Worm (Caenorhabditis elegans): ENCODE results near the gene cul-4.

cul-4 gene

DNA sequence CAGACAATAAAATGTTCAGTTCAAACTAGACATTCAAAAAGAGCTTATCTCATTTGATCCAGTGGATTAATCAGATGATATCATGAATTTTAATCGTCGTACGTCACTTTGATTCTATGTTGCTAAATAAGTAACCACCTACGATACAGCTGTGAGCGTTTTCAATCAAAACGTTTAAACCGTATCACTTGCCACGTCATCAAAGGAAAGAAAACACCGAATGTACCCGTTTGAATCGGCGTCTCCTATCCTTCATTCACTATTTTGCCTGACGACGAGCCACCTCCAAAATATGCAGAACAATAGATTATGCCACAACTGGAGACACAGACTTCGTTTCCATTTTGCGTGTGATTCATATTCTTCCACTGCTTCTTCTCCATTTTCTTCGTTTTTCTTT lies 44.0 kb downstream of the cul-4 start:
- TF ChIP-seq sox-4 (tag; optimal IDR thresholded peaks at IDR 0.05) (no peak), ama-1 (optimal IDR thresholded peaks at IDR 0.05) (no peak), ceh-22 (tag; optimal IDR thresholded peaks at IDR 0.05) (no peak), unc-86 (tag; optimal IDR thresholded peaks at IDR 0.05) (no peak), unc-55 (GFP tag; optimal IDR thresholded peaks at IDR 0.05) (no peak), lin-11 (tag; optimal IDR thresholded peaks at IDR 0.05) (no peak), ceh-24 (tag; optimal IDR thresholded peaks at IDR 0.05) (no peak), ceh-2 (tag; optimal IDR thresholded peaks at IDR 0.05) (no peak), hlh-6 (tag; optimal IDR thresholded peaks at IDR 0.05) (no peak), ceh-18 (tag; optimal IDR thresholded peaks at IDR 0.05) (no peak), tbx-7 (tag; optimal IDR thresholded peaks at IDR 0.05) (no peak), tbx-2 (tag; optimal IDR thresholded peaks at IDR 0.05) (no peak)

DNA sequence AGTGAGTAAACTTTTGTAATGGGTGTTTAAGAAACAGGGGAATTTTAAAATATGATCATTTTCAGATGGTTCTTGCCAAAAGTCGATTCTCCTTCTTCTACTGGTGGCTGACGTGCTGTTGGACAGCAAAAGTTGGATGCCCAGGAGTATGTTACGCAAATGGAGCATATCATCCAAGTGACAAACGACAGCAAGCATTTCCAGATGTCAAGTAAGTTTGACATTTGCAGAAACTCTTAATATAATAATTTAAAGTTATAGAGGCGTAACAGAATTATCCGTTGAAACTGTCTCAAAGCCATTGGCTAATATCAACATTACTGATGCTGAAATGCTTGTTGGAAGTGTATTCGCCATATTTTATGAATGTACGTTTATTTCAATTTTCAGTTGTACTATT lies 46.2 kb downstream of the cul-4 start:
- TF ChIP-seq unc-55 (GFP tag; optimal IDR thresholded peaks at IDR 0.05) = no peak
- no peak for TF ChIP-seq ceh-30 (tag; optimal IDR thresholded peaks at IDR 0.05)
- no peak for TF ChIP-seq fkh-10 (GFP tag; optimal IDR thresholded peaks at IDR 0.05)
- no peak for TF ChIP-seq tbx-7 (tag; optimal IDR thresholded peaks at IDR 0.05)
- TF ChIP-seq elt-2 (tag; optimal IDR thresholded peaks at IDR 0.05) = no peak
- no peak for TF ChIP-seq ceh-22 (tag; optimal IDR thresholded peaks at IDR 0.05)
- TF ChIP-seq F13H6.1 (tag; optimal IDR thresholded peaks at IDR 0.05) = no peak
- TF ChIP-seq sox-4 (tag; optimal IDR thresholded peaks at IDR 0.05) = no peak

- TF ChIP-seq elt-2 (tag; optimal IDR thresholded peaks at IDR 0.05) (peak; percentile 1), ceh-22 (tag; optimal IDR thresholded peaks at IDR 0.05) (no peak)
These were observed 50.6 kb downstream of the cul-4 start, which contains the start of gene hsp-4 for ce11 chrII:7352507-7352906. Gene hsp-4, minus strand, starts transcription at chrII:7352645.

DNA sequence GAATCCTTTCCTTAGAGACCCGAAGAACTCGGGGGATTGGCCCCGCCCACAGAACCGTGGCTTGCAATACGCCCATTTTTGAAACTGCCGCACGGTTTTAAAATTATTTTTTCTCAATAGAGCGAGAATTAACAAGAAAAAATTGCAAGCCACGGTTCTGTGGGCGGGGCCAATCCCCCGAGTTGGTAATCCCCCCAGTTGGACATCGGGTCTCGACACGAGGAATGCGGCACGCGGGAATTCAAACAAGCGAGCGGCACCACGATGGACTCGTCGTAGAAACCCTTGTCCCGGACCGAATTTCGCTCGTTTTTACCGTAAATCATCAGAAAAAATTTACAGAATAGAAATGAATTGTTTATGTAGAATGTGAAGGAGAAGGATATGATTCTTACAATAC lies 51.1 kb downstream of the cul-4 start:
- no peak for TF ChIP-seq pax-1 (tag; optimal IDR thresholded peaks at IDR 0.05)
- TF ChIP-seq C38D4.7 (GFP tag; optimal IDR thresholded peaks at IDR 0.05) = no peak
- TF ChIP-seq tbx-2 (tag; optimal IDR thresholded peaks at IDR 0.05) = no peak
- TF ChIP-seq pag-3 (tag; optimal IDR thresholded peaks at IDR 0.05; ENCODE audit: borderline replicate concordance) = no peak
- no peak for TF ChIP-seq nfya-1 (tag; optimal IDR thresholded peaks at IDR 0.05)
- no peak for TF ChIP-seq hlh-30 (tag; optimal IDR thresholded peaks at IDR 0.05; ENCODE audit: insufficient read depth)
- TF ChIP-seq eyg-1 (tag; optimal IDR thresholded peaks at IDR 0.05) = no peak
- TF ChIP-seq ceh-2 (tag; optimal IDR thresholded peaks at IDR 0.05) = no peak
- no peak for TF ChIP-seq odd-2 (tag; optimal IDR thresholded peaks at IDR 0.05)
- no peak for TF ChIP-seq pha-2 (tag; optimal IDR thresholded peaks at IDR 0.05)
- TF ChIP-seq ama-1 (optimal IDR thresholded peaks at IDR 0.05) = no peak
- no peak for TF ChIP-seq che-1 (tag; optimal IDR thresholded peaks at IDR 0.05)
- no peak for TF ChIP-seq K02D7.2 (tag; optimal IDR thresholded peaks at IDR 0.05)
- TF ChIP-seq ahr-1 (tag; optimal IDR thresholded peaks at IDR 0.05) = no peak
- no peak for TF ChIP-seq zip-5 (tag; optimal IDR thresholded peaks at IDR 0.05)
- no peak for TF ChIP-seq pqm-1 (tag; optimal IDR thresholded peaks at IDR 0.05)
- no peak for TF ChIP-seq Y22D7AL.16 (tag; optimal IDR thresholded peaks at IDR 0.05)
- no peak for TF ChIP-seq pat-9 (tag; optimal IDR thresholded peaks at IDR 0.05)
